Worm (Caenorhabditis elegans) whole organism, L1 larva: Measurements from ENCODE around the gene C26B9.5.

Source experiments
- fkh-10 ChIP-seq: sonication (generic microtip); optimal IDR thresholded peaks from 2 replicates; lab custom pipeline; 2017; ENCODE audit warnings: missing biosample characterization, missing genetic modification reagents, missing genetic modification characterization
- jun-1 ChIP-seq: fragments of 150-350 bp; optimal IDR thresholded peaks from 2 replicates; lab custom pipeline; 2014; ENCODE audit warnings: missing biosample characterization, missing genetic modification reagents, missing genetic modification characterization
- snpc-4 ChIP-seq: fragments of 150-350 bp; optimal IDR thresholded peaks from 2 replicates; lab custom pipeline; 2014; ENCODE audit warnings: missing biosample characterization, missing genetic modification characterization

DNA sequence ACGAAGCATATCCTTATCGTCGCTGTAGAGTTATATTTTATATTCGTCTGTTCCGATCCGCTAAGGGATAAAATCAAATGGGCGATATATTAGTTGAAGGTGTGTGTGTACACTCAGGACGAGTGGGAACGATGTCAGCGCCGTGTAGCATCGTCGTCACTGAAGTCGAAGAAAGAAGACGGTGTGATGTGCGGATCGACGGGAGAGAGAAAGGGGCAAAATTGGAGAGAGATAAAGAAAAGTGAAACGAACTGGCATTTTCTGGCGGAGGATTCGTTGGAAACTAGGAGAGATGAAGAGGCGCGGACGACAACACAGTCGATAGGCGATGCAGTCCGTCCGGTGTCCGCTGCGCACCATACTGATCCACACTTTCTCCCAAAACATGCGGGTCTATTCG, 8.7 kb downstream of the C26B9.5 start, which contains the start of gene C26B9.3:
- TF ChIP-seq fkh-10 (GFP tag; lab: Kevin White, UChicago) (no peak), jun-1 (no peak), snpc-4 (no peak)
